ENCODE assay signal across 2 worm cellular contexts in the genomic region with DNA sequence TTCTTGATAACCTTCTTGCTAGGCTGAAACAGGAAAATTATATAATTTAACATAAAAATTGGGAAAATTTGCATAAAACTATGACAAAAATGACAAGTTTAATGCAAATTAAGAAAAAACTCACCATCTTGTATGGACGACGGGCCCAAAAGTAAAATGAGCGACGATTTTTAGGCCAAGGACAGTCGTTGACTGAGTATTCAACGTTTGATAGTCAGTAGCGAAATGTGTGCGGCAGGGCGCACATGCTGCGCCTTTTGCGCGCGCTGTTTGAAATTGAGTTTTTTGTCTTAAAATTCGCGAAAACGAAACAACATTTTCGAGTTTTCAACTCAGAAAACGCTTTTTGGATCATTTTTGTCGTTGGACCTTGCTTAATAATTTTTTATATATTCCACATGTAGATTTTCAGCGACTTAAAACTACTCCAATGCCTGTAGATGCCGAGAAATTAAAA.
A peak's percentile ranks its signal among the peaks of the same experiment; 100 is the strongest.
TF ChIP-seq lines count a peak whose summit lies in the region.

A gene (minus strand): TSS at position 153 of the 457 bp plus-strand sequence.
A gene (plus strand): TSS at position 407 of the 457 bp plus-strand sequence.

TF ChIP-seq in whole organism, L1 larva, 84 proteins besides CTCF, POLR2A, EP300 and RAD21 (continued from another document):
- TF ChIP-seq fkh-4 (tag; optimal IDR thresholded peaks at IDR 0.05; lab: Kevin White, UChicago; ENCODE audit: borderline replicate concordance): peak; percentile 61
- peak; percentile 97 for TF ChIP-seq lin-14 (GFP tag; optimal IDR thresholded peaks at IDR 0.05; lab: Kevin White, UChicago)
- no peak for TF ChIP-seq tlp-1 (tag; optimal IDR thresholded peaks at IDR 0.05; lab: Kevin White, UChicago)
- peak; percentile 26 for TF ChIP-seq lin-39 (tag; optimal IDR thresholded peaks at IDR 0.05; lab: Kevin White, UChicago)
- TF ChIP-seq elt-2 (tag; optimal IDR thresholded peaks at IDR 0.05; lab: Kevin White, UChicago): peak; percentile 88
- TF ChIP-seq jun-1 (tag; optimal IDR thresholded peaks at IDR 0.05; lab: Kevin White, UChicago): peak; percentile 82
- TF ChIP-seq fkh-10 (GFP tag; optimal IDR thresholded peaks at IDR 0.05; lab: Kevin White, UChicago): peak; percentile 82
- peak in 1 of 2 experiments; percentile 67 for TF ChIP-seq mdl-1 (tag; optimal IDR thresholded peaks at IDR 0.05; lab: Kevin White, UChicago)
- TF ChIP-seq swsn-7 (tag; optimal IDR thresholded peaks at IDR 0.05; lab: Kevin White, UChicago): peak; percentile 95
- TF ChIP-seq nhr-12 (tag; optimal IDR thresholded peaks at IDR 0.05; lab: Kevin White, UChicago): no peak
- peak; percentile 94 to 95 (median 95) for TF ChIP-seq dpl-1 (GFP tag; optimal IDR thresholded peaks at IDR 0.05; lab: Kevin White, UChicago)
- peak; percentile 75 for TF ChIP-seq fos-1 (tag; optimal IDR thresholded peaks at IDR 0.05; lab: Kevin White, UChicago)
- TF ChIP-seq nhr-11 (tag; optimal IDR thresholded peaks at IDR 0.05; lab: Kevin White, UChicago): peak; percentile 65
- no peak for TF ChIP-seq pqm-1 (tag; optimal IDR thresholded peaks at IDR 0.05; lab: Kevin White, UChicago)
- TF ChIP-seq ceh-88 (GFP tag; IDR thresholded peaks at IDR 0.05; lab: Robert Waterston, UW): peak; percentile 95
- TF ChIP-seq isw-1 (GFP tag; IDR thresholded peaks at IDR 0.05; lab: Robert Waterston, UW): peak; percentile 99
- TF ChIP-seq efl-3 (GFP tag; optimal IDR thresholded peaks at IDR 0.05; lab: Kevin White, UChicago): no peak
- TF ChIP-seq pax-3 (tag; optimal IDR thresholded peaks at IDR 0.05; lab: Kevin White, UChicago): peak; percentile 95
- peak; percentile 98 for TF ChIP-seq nhr-71 (tag; optimal IDR thresholded peaks at IDR 0.05; lab: Kevin White, UChicago)
- TF ChIP-seq ceh-8 (GFP tag; optimal IDR thresholded peaks at IDR 0.05; lab: Kevin White, UChicago): peak; percentile 81
- TF ChIP-seq mef-2 (tag; optimal IDR thresholded peaks at IDR 0.05; lab: Kevin White, UChicago): no peak
- TF ChIP-seq ama-1 (optimal IDR thresholded peaks at IDR 0.05; lab: Kevin White, UChicago): no peak
- no peak for TF ChIP-seq nhr-84 (tag; optimal IDR thresholded peaks at IDR 0.05; lab: Kevin White, UChicago)
- peak; percentile 84 to 94 (median 90) for TF ChIP-seq ceh-82 (tag; optimal IDR thresholded peaks at IDR 0.05; lab: Kevin White, UChicago)
- TF ChIP-seq skn-1 (tag; optimal IDR thresholded peaks at IDR 0.05; lab: Kevin White, UChicago): peak; percentile 61
- peak; percentile 60 for TF ChIP-seq hpl-2 (GFP tag; optimal IDR thresholded peaks at IDR 0.05; lab: Kevin White, UChicago)
- no peak for TF ChIP-seq nhr-28 (tag; optimal IDR thresholded peaks at IDR 0.05; lab: Kevin White, UChicago)
- peak; percentile 99 for TF ChIP-seq grh-1 (GFP tag; IDR thresholded peaks at IDR 0.05; lab: Robert Waterston, UW)

TF ChIP-seq in whole organism, young adult, 124 proteins besides CTCF, POLR2A, EP300 and RAD21 (continued from another document):
- TF ChIP-seq sptf-2 (GFP tag; optimal IDR thresholded peaks at IDR 0.05; lab: Kevin White, UChicago): no peak
- peak; percentile 63 to 97 (median 81) for TF ChIP-seq lin-35 (GFP tag; optimal IDR thresholded peaks at IDR 0.05; lab: Kevin White, UChicago)
- TF ChIP-seq cebp-1 (GFP tag; IDR thresholded peaks at IDR 0.05; lab: Robert Waterston, UW): peak; percentile 86
- peak; percentile 93 for TF ChIP-seq cebp-1 (tag; optimal IDR thresholded peaks at IDR 0.05; lab: Kevin White, UChicago)
- TF ChIP-seq nfya-1 (tag; optimal IDR thresholded peaks at IDR 0.05; lab: Kevin White, UChicago; ENCODE audit: borderline replicate concordance, insufficient read depth): no peak
- TF ChIP-seq F57C9.4 (tag; optimal IDR thresholded peaks at IDR 0.05; lab: Kevin White, UChicago): peak; percentile 60
- TF ChIP-seq B0035.1 (tag; optimal IDR thresholded peaks at IDR 0.05; lab: Kevin White, UChicago): peak; percentile 36
- TF ChIP-seq F37B4.10 (GFP tag; IDR thresholded peaks at IDR 0.05; lab: Robert Waterston, UW): peak; percentile 91; the same call in 1 of the 2 replicates
- peak; percentile 59 for TF ChIP-seq snpc-1.3 (tag; optimal IDR thresholded peaks at IDR 0.05; lab: Kevin White, UChicago; ENCODE audit: insufficient read depth)
- no peak for TF ChIP-seq nhr-27 (tag; optimal IDR thresholded peaks at IDR 0.05; lab: Kevin White, UChicago)
- peak; percentile 97 for TF ChIP-seq K11D2.4 (GFP tag; IDR thresholded peaks at IDR 0.05; lab: Robert Waterston, UW)
- peak; percentile 90 for TF ChIP-seq hmg-20 (GFP tag; IDR thresholded peaks at IDR 0.05; lab: Robert Waterston, UW)
- TF ChIP-seq nhr-80 (tag; optimal IDR thresholded peaks at IDR 0.05; lab: Kevin White, UChicago): peak; percentile 84
- peak; percentile 75 for TF ChIP-seq F22D6.2 (tag; optimal IDR thresholded peaks at IDR 0.05; lab: Kevin White, UChicago)
- peak; percentile 47 for TF ChIP-seq ztf-22 (GFP tag; optimal IDR thresholded peaks at IDR 0.05; lab: Kevin White, UChicago)
- no peak for TF ChIP-seq unc-62 (GFP tag; optimal IDR thresholded peaks at IDR 0.05; lab: Kevin White, UChicago)
- peak; percentile 36 for TF ChIP-seq nhr-90 (tag; optimal IDR thresholded peaks at IDR 0.05; lab: Kevin White, UChicago)
- TF ChIP-seq F23B12.7 (tag; optimal IDR thresholded peaks at IDR 0.05; lab: Kevin White, UChicago; ENCODE audit: insufficient read depth): peak; percentile 79
- TF ChIP-seq F49E8.2 (tag; optimal IDR thresholded peaks at IDR 0.05; lab: Kevin White, UChicago; ENCODE audit: insufficient read depth): peak; percentile 86
- peak; percentile 87 for TF ChIP-seq ztf-18 (tag; optimal IDR thresholded peaks at IDR 0.05; lab: Kevin White, UChicago)
- peak; percentile 65; the same call in 1 of the 2 replicates for TF ChIP-seq bed-1 (GFP tag; IDR thresholded peaks at IDR 0.05; lab: Robert Waterston, UW)
- TF ChIP-seq chd-7 (tag; optimal IDR thresholded peaks at IDR 0.05; lab: Kevin White, UChicago): peak; percentile 72
- peak; percentile 82 for TF ChIP-seq unc-130 (GFP tag; optimal IDR thresholded peaks at IDR 0.05; lab: Kevin White, UChicago)
- TF ChIP-seq nfyb-1 (GFP tag; IDR thresholded peaks at IDR 0.05; lab: Robert Waterston, UW): peak; percentile 98
- TF ChIP-seq lag-1 (GFP tag; IDR thresholded peaks at IDR 0.05; lab: Robert Waterston, UW): no peak
- peak; percentile 80 for TF ChIP-seq repo-1 (tag; optimal IDR thresholded peaks at IDR 0.05; lab: Kevin White, UChicago)
- TF ChIP-seq ztf-26 (tag; optimal IDR thresholded peaks at IDR 0.05; lab: Kevin White, UChicago): peak; percentile 85
- peak; percentile 55 for TF ChIP-seq ets-4 (GFP tag; optimal IDR thresholded peaks at IDR 0.05; lab: Kevin White, UChicago)
- TF ChIP-seq tlf-1 (GFP tag; optimal IDR thresholded peaks at IDR 0.05; lab: Kevin White, UChicago): peak; percentile 98
- peak; percentile 98 for TF ChIP-seq ekl-4 (GFP tag; IDR thresholded peaks at IDR 0.05; lab: Robert Waterston, UW)
- TF ChIP-seq snpc-4 (GFP tag; optimal IDR thresholded peaks at IDR 0.05; lab: Kevin White, UChicago): peak; percentile 55
- TF ChIP-seq snpc-4 (tag; optimal IDR thresholded peaks at IDR 0.05; lab: Kevin White, UChicago): peak; percentile 25 to 82 (median 74)
- peak; percentile 67 for TF ChIP-seq xnd-1 (tag; optimal IDR thresholded peaks at IDR 0.05; lab: Kevin White, UChicago)
- TF ChIP-seq F57A8.1 (GFP tag; optimal IDR thresholded peaks at IDR 0.05; lab: Kevin White, UChicago): no peak
